Fruit fly (Drosophila melanogaster) whole organism, embryonic: ENCODE results near the gene CG33111.
A peak's percentile ranks its signal among the peaks of the same experiment; 100 is the strongest.

Source experiments
- CG15696 ChIP-seq: fragments of 200-800 bp; sonication (Bioruptor generic); optimal IDR thresholded peaks from 2 replicates; lab custom pipeline; 2019; ENCODE audit warnings: missing biosample characterization, mild to moderate bottlenecking, missing genetic modification characterization, moderate library complexity
- vfl ChIP-seq: fragments of 200-800 bp; sonication (Bioruptor generic); optimal IDR thresholded peaks from 2 replicates; lab custom pipeline; 2016; ENCODE audit warnings: missing biosample characterization, missing genetic modification characterization

- no peak for TF ChIP-seq vfl (GFP tag; lab: Kevin White, UChicago)
- peak; percentile 43 for TF ChIP-seq CG15696 (tag; lab: Kevin White, UChicago)
These were observed 28.4 kb downstream of the CG33111 start for dm6 chr3R:23790483-23791175.
